Worm (Caenorhabditis elegans) whole organism, young adult: ENCODE results near the gene Y43E12A.2.
A peak's percentile ranks its signal among the peaks of the same experiment; 100 is the strongest.

Source experiments
- C17E4.6 ChIP-seq: fragments of 200-800 bp; sonication (Bioruptor generic); IDR thresholded peaks from 2 replicates; pipeline ENCODE4 v1.3.6; 2022; ENCODE audit warnings: missing genetic modification reagents, missing genetic modification characterization, missing compliant biosample characterization
- D2030.7 ChIP-seq: fragments of 200-800 bp; sonication (Bioruptor generic); IDR thresholded peaks from 2 replicates; pipeline ENCODE4 v1.3.6; 2022; ENCODE audit warnings: missing genetic modification reagents, missing genetic modification characterization, missing compliant biosample characterization
- F10E7.11 ChIP-seq: sonication (generic microtip); optimal IDR thresholded peaks from 2 replicates; lab custom pipeline; 2017; ENCODE audit warnings: mild to moderate bottlenecking, missing genetic modification characterization, moderate library complexity, missing compliant biosample characterization
- F22D6.2 ChIP-seq: sonication (generic microtip); optimal IDR thresholded peaks from 2 replicates; lab custom pipeline; 2016; ENCODE audit warnings: mild to moderate bottlenecking, missing genetic modification characterization, missing compliant biosample characterization
- F23B12.7 ChIP-seq: sonication (generic microtip); optimal IDR thresholded peaks from 2 replicates; lab custom pipeline; 2017; ENCODE audit warnings: missing genetic modification characterization, mild to moderate bottlenecking, missing compliant biosample characterization, antibody characterized with exemption, moderate library complexity; ENCODE audit not compliant: insufficient read depth
- F37B4.10 ChIP-seq: fragments of 200-800 bp; sonication (Bioruptor generic); IDR thresholded peaks from 2 replicates; pipeline ENCODE4 v1.3.6; 2022; ENCODE audit warnings: missing genetic modification characterization, missing compliant biosample characterization
- K11D2.4 ChIP-seq: fragments of 200-800 bp; sonication (Bioruptor generic); IDR thresholded peaks from 2 replicates; pipeline ENCODE4 v1.3.6; 2022; ENCODE audit warnings: missing genetic modification reagents, missing genetic modification characterization, missing compliant biosample characterization
- K12H6.12 ChIP-seq: fragments of 200-800 bp; sonication (Bioruptor generic); optimal IDR thresholded peaks from 2 replicates; lab custom pipeline; 2018; ENCODE audit warnings: mild to moderate bottlenecking, missing genetic modification characterization, missing compliant biosample characterization
- T26A5.8 ChIP-seq: sonication (generic microtip); optimal IDR thresholded peaks from 2 replicates; lab custom pipeline; 2016; ENCODE audit warnings: missing genetic modification characterization, missing compliant biosample characterization
- Y67H2A.10 ChIP-seq: fragments of 200-800 bp; sonication (Bioruptor generic); conservative IDR thresholded peaks from 2 replicates; pipeline ENCODE4 v1.3.6; 2022; ENCODE audit warnings: missing genetic modification reagents, missing genetic modification characterization, missing compliant biosample characterization
- Y95B8A.8 ChIP-seq: fragments of 200-800 bp; sonication (Bioruptor generic); IDR thresholded peaks from 2 replicates; pipeline ENCODE4 v1.3.6; 2022; ENCODE audit warnings: missing genetic modification reagents, missing genetic modification characterization, missing compliant biosample characterization
- akir-1 ChIP-seq: fragments of 200-800 bp; sonication (Bioruptor generic); optimal IDR thresholded peaks from 2 replicates; lab custom pipeline; 2018; ENCODE audit warnings: mild to moderate bottlenecking, missing genetic modification characterization, moderate library complexity, missing compliant biosample characterization
- ama-1 ChIP-seq, 3 experiments: fragments of 150-350 bp in 1 of 3; sonication (generic microtip) in 2 of 3; optimal IDR thresholded peaks; 2 replicates each; lab custom pipeline; 2014 to 2018; ENCODE audit warnings: missing biosample characterization in 2 of 3, missing genetic modification characterization in 2 of 3, missing genetic modification reagents in 2 of 3
- atf-7 ChIP-seq: sonication (generic microtip); optimal IDR thresholded peaks from 2 replicates; lab custom pipeline; 2017; ENCODE audit warnings: mild to moderate bottlenecking, missing genetic modification characterization, missing compliant biosample characterization
- attf-5 ChIP-seq: fragments of 200-800 bp; sonication (Bioruptor generic); optimal IDR thresholded peaks from 2 replicates; lab custom pipeline; 2018; ENCODE audit warnings: mild to moderate bottlenecking, missing genetic modification characterization, missing compliant biosample characterization
- cebp-1 ChIP-seq, 2 experiments: fragments of 200-800 bp in 1 of 2; sonication (Bioruptor generic) in 1 of 2; sonication (generic microtip) in 1 of 2; IDR thresholded peaks in 1 of 2; optimal IDR thresholded peaks in 1 of 2; 2 replicates each; pipeline versions ENCODE4 v1.3.6 to Lab custom; 2017 to 2022; ENCODE audit warnings: missing compliant biosample characterization in 2 of 2, missing genetic modification characterization in 2 of 2, mild to moderate bottlenecking in 1 of 2, missing genetic modification reagents in 1 of 2, moderate library complexity in 1 of 2
- ceh-27 ChIP-seq: fragments of 200-800 bp; sonication (Bioruptor generic); optimal IDR thresholded peaks from 2 replicates; lab custom pipeline; 2018; ENCODE audit warnings: mild to moderate bottlenecking, missing genetic modification characterization, moderate library complexity, missing compliant biosample characterization
- ceh-40 ChIP-seq: fragments of 200-800 bp; sonication (Bioruptor generic); IDR thresholded peaks from 2 replicates; pipeline ENCODE4 v1.3.6; 2022; ENCODE audit warnings: missing genetic modification characterization, missing compliant biosample characterization
- ceh-58 ChIP-seq: fragments of 200-800 bp; sonication (Bioruptor generic); IDR thresholded peaks from 2 replicates; pipeline ENCODE4 v1.3.6; 2022; ENCODE audit warnings: missing genetic modification characterization, missing compliant biosample characterization
- chd-7 ChIP-seq: sonication (generic microtip); optimal IDR thresholded peaks from 2 replicates; lab custom pipeline; 2016; ENCODE audit warnings: mild to moderate bottlenecking, missing genetic modification characterization, moderate library complexity, missing compliant biosample characterization
- dox-1 ChIP-seq: fragments of 200-800 bp; sonication (Bioruptor generic); IDR thresholded peaks from 2 replicates; pipeline ENCODE4 v1.3.6; 2022; ENCODE audit warnings: missing genetic modification reagents, missing genetic modification characterization, missing compliant biosample characterization
- dpff-1 ChIP-seq: sonication (generic microtip); optimal IDR thresholded peaks from 2 replicates; lab custom pipeline; 2017; ENCODE audit warnings: mild to moderate bottlenecking, missing genetic modification characterization, missing compliant biosample characterization
- egl-44 ChIP-seq: fragments of 200-800 bp; sonication (Bioruptor generic); IDR thresholded peaks from 2 replicates; pipeline ENCODE4 v1.3.6; 2022; ENCODE audit warnings: missing genetic modification reagents, missing genetic modification characterization, missing compliant biosample characterization
- egrh-3 ChIP-seq: fragments of 200-800 bp; sonication (Bioruptor generic); IDR thresholded peaks from 2 replicates; pipeline ENCODE4 v1.3.6; 2022; ENCODE audit warnings: missing genetic modification reagents, missing genetic modification characterization, missing compliant biosample characterization
- ekl-4 ChIP-seq: fragments of 200-800 bp; sonication (Bioruptor generic); IDR thresholded peaks from 2 replicates; pipeline ENCODE4 v1.3.6; 2022; ENCODE audit warnings: missing genetic modification reagents, missing genetic modification characterization, missing compliant biosample characterization
- him-1 ChIP-seq: sonication (generic microtip); optimal IDR thresholded peaks from 2 replicates; lab custom pipeline; 2016; ENCODE audit warnings: missing genotype, missing genetic modification reagents, missing genetic modification characterization, missing compliant biosample characterization
- hlh-26 ChIP-seq: fragments of 200-800 bp; sonication (Bioruptor generic); conservative IDR thresholded peaks from 2 replicates; pipeline ENCODE4 v1.3.6; 2022; ENCODE audit warnings: missing genetic modification reagents, missing genetic modification characterization, missing compliant biosample characterization
- hmg-1.2 ChIP-seq: fragments of 200-800 bp; sonication (Bioruptor generic); IDR thresholded peaks from 2 replicates; pipeline ENCODE4 v1.3.6; 2022; ENCODE audit warnings: missing genetic modification reagents, missing genetic modification characterization, missing compliant biosample characterization
- let-526 ChIP-seq: fragments of 200-800 bp; sonication (Bioruptor generic); IDR thresholded peaks from 2 replicates; pipeline ENCODE4 v1.3.6; 2022; ENCODE audit warnings: missing genetic modification reagents, missing genetic modification characterization, missing compliant biosample characterization
- lin-26 ChIP-seq: fragments of 200-800 bp; sonication (Bioruptor generic); IDR thresholded peaks from 2 replicates; pipeline ENCODE4 v1.3.6; 2022; ENCODE audit warnings: missing genetic modification reagents, missing genetic modification characterization, missing compliant biosample characterization
- lin-35 ChIP-seq, 3 experiments: fragments of 150-350 bp in 2 of 3; sonication (generic microtip) in 1 of 3; optimal IDR thresholded peaks; 2 replicates each; lab custom pipeline; 2014 to 2018; ENCODE audit warnings: missing biosample characterization in 3 of 3, missing genetic modification characterization in 3 of 3, missing genetic modification reagents in 3 of 3
- lir-1 ChIP-seq: fragments of 200-800 bp; sonication (Bioruptor generic); conservative IDR thresholded peaks from 2 replicates; pipeline ENCODE4 v1.3.6; 2022; ENCODE audit warnings: missing genetic modification reagents, missing genetic modification characterization, missing compliant biosample characterization
- madf-3 ChIP-seq: fragments of 200-800 bp; sonication (Bioruptor generic); IDR thresholded peaks from 2 replicates; pipeline ENCODE4 v1.3.6; 2022; ENCODE audit warnings: missing genetic modification reagents, missing genetic modification characterization, missing compliant biosample characterization
- mcd-1 ChIP-seq: fragments of 200-800 bp; sonication (Bioruptor generic); IDR thresholded peaks from 2 replicates; pipeline ENCODE4 v1.3.6; 2022; ENCODE audit warnings: missing genetic modification reagents, missing genetic modification characterization, missing compliant biosample characterization
- mel-28 ChIP-seq: sonication (generic microtip); optimal IDR thresholded peaks from 2 replicates; lab custom pipeline; 2016; ENCODE audit warnings: borderline replicate concordance, mild to moderate bottlenecking, missing genetic modification characterization, missing compliant biosample characterization
- nfya-2 ChIP-seq: fragments of 200-800 bp; sonication (Bioruptor generic); IDR thresholded peaks from 2 replicates; pipeline ENCODE4 v1.3.6; 2022; ENCODE audit warnings: missing genetic modification reagents, missing genetic modification characterization, missing compliant biosample characterization
- nhr-120 ChIP-seq: fragments of 200-800 bp; sonication (Bioruptor generic); IDR thresholded peaks from 2 replicates; pipeline ENCODE4 v1.3.6; 2022; ENCODE audit warnings: missing genetic modification characterization, missing compliant biosample characterization
- nhr-80 ChIP-seq: sonication (generic microtip); optimal IDR thresholded peaks from 2 replicates; lab custom pipeline; 2016; ENCODE audit warnings: missing genetic modification characterization, missing compliant biosample characterization
- pbrm-1 ChIP-seq: fragments of 200-800 bp; sonication (Bioruptor generic); IDR thresholded peaks from 2 replicates; pipeline ENCODE4 v1.3.6; 2022; ENCODE audit warnings: missing genetic modification reagents, missing genetic modification characterization, missing compliant biosample characterization
- rcor-1 ChIP-seq: fragments of 200-800 bp; sonication (Bioruptor generic); IDR thresholded peaks from 2 replicates; pipeline ENCODE4 v1.3.6; 2022; ENCODE audit warnings: missing genetic modification reagents, missing genetic modification characterization, missing compliant biosample characterization
- snpc-4 ChIP-seq, 5 experiments: fragments of 150-350 bp in 1 of 5; sonication (generic microtip) in 4 of 5; optimal IDR thresholded peaks; 2 replicates each; lab custom pipeline; 2014 to 2018; ENCODE audit warnings: missing genetic modification characterization in 5 of 5, missing biosample characterization in 3 of 5, antibody characterized with exemption in 2 of 5, mild to moderate bottlenecking in 2 of 5, missing compliant biosample characterization in 2 of 5, missing genotype in 2 of 5, moderate library complexity in 2 of 5, missing genetic modification reagents in 1 of 5
- somi-1 ChIP-seq: fragments of 200-800 bp; sonication (Bioruptor generic); optimal IDR thresholded peaks from 2 replicates; lab custom pipeline; 2018; ENCODE audit warnings: mild to moderate bottlenecking, missing genetic modification characterization, missing compliant biosample characterization
- tbp1 ChIP-seq: fragments of 200-800 bp; sonication (Bioruptor generic); optimal IDR thresholded peaks from 2 replicates; lab custom pipeline; 2018; ENCODE audit warnings: mild to moderate bottlenecking, missing genetic modification characterization, missing compliant biosample characterization
- ztf-18 ChIP-seq: sonication (generic microtip); optimal IDR thresholded peaks from 2 replicates; lab custom pipeline; 2016; ENCODE audit warnings: missing genotype, mild to moderate bottlenecking, missing genetic modification characterization, missing compliant biosample characterization

Gene Y43E12A.2

DNA sequence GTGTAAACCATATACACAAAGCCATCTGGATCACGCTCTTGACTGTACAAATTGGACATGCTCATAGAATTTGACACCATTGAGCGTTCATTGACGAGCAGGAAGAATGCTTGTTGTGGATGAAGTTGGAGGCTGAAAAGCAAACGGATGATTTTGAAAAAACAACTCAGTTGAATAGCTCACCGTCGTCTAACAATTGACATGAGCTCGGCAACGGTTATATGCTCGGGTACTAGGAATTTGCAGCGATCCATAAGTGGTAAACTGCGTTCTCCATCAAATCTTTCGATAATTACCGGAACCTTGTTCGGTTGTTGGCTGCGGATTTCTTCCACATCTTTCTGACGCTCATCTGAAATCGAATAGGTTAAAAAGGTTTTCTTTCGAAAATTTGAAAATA, 47.1 kb upstream of the Y43E12A.2 start:
- TF ChIP-seq cebp-1 (GFP tag; IDR thresholded peaks at IDR 0.05; lab: Robert Waterston, UW) (no peak), cebp-1 (tag; optimal IDR thresholded peaks at IDR 0.05; lab: Kevin White, UChicago) (no peak), pbrm-1 (0 out of 2 replicates have a peak, but pooled peaks have one; percentile 5), nhr-120 (GFP tag; lab: Robert Waterston, UW) (no peak), C17E4.6 (0 out of 2 replicates have a peak, but pooled peaks have one; percentile 7), lin-26 (GFP tag; lab: Robert Waterston, UW) (no peak), ama-1 (optimal IDR thresholded peaks at IDR 0.05; lab: Kevin White, UChicago) (peak; percentile 56), ama-1 (GFP tag; optimal IDR thresholded peaks at IDR 0.05; lab: Kevin White, UChicago) (no peak), Y95B8A.8 (0 out of 2 replicates have a peak, but pooled peaks have one; percentile 9), nfya-2 (GFP tag; lab: Robert Waterston, UW) (no peak)

DNA sequence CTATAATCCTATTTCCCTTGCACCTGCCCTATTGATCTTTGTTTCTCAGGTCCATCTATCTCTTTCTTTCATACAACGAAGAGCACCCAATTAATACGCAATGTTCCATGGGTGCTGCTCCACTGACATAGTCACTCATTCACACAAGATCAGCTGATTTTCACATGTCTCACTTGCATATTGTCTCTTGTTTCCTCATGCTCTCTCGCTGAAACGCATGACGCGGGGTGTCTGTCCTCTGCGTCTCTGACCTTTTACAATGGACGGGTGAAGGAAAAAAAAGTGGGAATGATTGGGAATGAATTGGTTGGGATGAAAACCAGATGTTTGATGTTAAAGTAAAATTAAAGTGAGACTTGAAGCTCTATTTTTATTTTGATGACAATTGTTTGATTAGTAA, 46.5 kb upstream of the Y43E12A.2 start:
- TF ChIP-seq dox-1 (GFP tag; lab: Robert Waterston, UW): peak; percentile 75
- TF ChIP-seq lir-1 (GFP tag; lab: Robert Waterston, UW): peak; percentile 55
- TF ChIP-seq mcd-1 (GFP tag; lab: Robert Waterston, UW): peak; percentile 76
- no peak for TF ChIP-seq nhr-120 (GFP tag; lab: Robert Waterston, UW)
- TF ChIP-seq Y67H2A.10 (GFP tag; lab: Robert Waterston, UW): peak; percentile 70; the same call in 1 of the 2 replicates
- peak; percentile 71 for TF ChIP-seq K12H6.12 (tag; lab: Kevin White, UChicago)
- no peak for TF ChIP-seq T26A5.8 (tag; lab: Kevin White, UChicago)
- peak; percentile 83 for TF ChIP-seq ceh-27 (GFP tag; lab: Kevin White, UChicago)
- TF ChIP-seq mel-28 (tag; lab: Kevin White, UChicago): no peak
- TF ChIP-seq D2030.7 (GFP tag; lab: Robert Waterston, UW): no peak
- peak; percentile 11 for TF ChIP-seq F10E7.11 (tag; lab: Kevin White, UChicago)
- TF ChIP-seq pbrm-1: peak; percentile 74
- TF ChIP-seq atf-7 (tag; lab: Kevin White, UChicago): peak; percentile 74
- no peak for TF ChIP-seq him-1 (tag; lab: Kevin White, UChicago)
- peak; percentile 85 for TF ChIP-seq ekl-4 (GFP tag; lab: Robert Waterston, UW)
- no peak for TF ChIP-seq hlh-26
- peak; percentile 18 for TF ChIP-seq F22D6.2 (tag; lab: Kevin White, UChicago)
- peak; percentile 72 for TF ChIP-seq attf-5
- TF ChIP-seq K11D2.4 (GFP tag; lab: Robert Waterston, UW): peak; percentile 88
- peak; percentile 74 for TF ChIP-seq egl-44 (GFP tag; lab: Robert Waterston, UW)
- TF ChIP-seq let-526 (GFP tag; lab: Robert Waterston, UW): peak; percentile 89
- no peak for TF ChIP-seq F37B4.10
- peak; percentile 54 for TF ChIP-seq tbp1 (GFP tag; lab: Kevin White, UChicago)
- no peak for TF ChIP-seq ceh-58 (GFP tag; lab: Robert Waterston, UW)
- TF ChIP-seq somi-1 (GFP tag; lab: Kevin White, UChicago): peak; percentile 91
- TF ChIP-seq hmg-1.2: peak; percentile 77
- TF ChIP-seq lin-35 (GFP tag; optimal IDR thresholded peaks at IDR 0.05; lab: Kevin White, UChicago): peak in 1 of 3 experiments; percentile 85
- TF ChIP-seq madf-3 (GFP tag; lab: Robert Waterston, UW): peak; percentile 80; the same call in 1 of the 2 replicates
- no peak for TF ChIP-seq snpc-4 (GFP tag; optimal IDR thresholded peaks at IDR 0.05; lab: Kevin White, UChicago)
- TF ChIP-seq snpc-4 (tag; optimal IDR thresholded peaks at IDR 0.05; lab: Kevin White, UChicago): peak in 1 of 4 experiments; percentile 10
- no peak for TF ChIP-seq nfya-2 (GFP tag; lab: Robert Waterston, UW)
- TF ChIP-seq akir-1 (GFP tag; lab: Kevin White, UChicago): no peak
- peak; percentile 29; the same call in 1 of the 2 replicates for TF ChIP-seq egrh-3
- peak; percentile 29; the same call in 1 of the 2 replicates for TF ChIP-seq rcor-1 (GFP tag; lab: Robert Waterston, UW)
- TF ChIP-seq cebp-1 (GFP tag; IDR thresholded peaks at IDR 0.05; lab: Robert Waterston, UW): peak; percentile 45
- peak; percentile 85 for TF ChIP-seq cebp-1 (tag; optimal IDR thresholded peaks at IDR 0.05; lab: Kevin White, UChicago)
- TF ChIP-seq dpff-1 (tag; lab: Kevin White, UChicago): no peak
- TF ChIP-seq ceh-40 (GFP tag; lab: Robert Waterston, UW): 0 out of 2 replicates have a peak, but pooled peaks have one; percentile 27
- TF ChIP-seq ztf-18 (tag; lab: Kevin White, UChicago): no peak
- TF ChIP-seq lin-26 (GFP tag; lab: Robert Waterston, UW): 0 out of 2 replicates have a peak, but pooled peaks have one; percentile 65
- TF ChIP-seq nhr-80 (tag; lab: Kevin White, UChicago): no peak
- peak; percentile 85 for TF ChIP-seq chd-7 (tag; lab: Kevin White, UChicago)
- no peak for TF ChIP-seq F23B12.7 (tag; lab: Kevin White, UChicago)
